Worm (Caenorhabditis elegans): ENCODE measurements around the gene C35B8.3.

DNA sequence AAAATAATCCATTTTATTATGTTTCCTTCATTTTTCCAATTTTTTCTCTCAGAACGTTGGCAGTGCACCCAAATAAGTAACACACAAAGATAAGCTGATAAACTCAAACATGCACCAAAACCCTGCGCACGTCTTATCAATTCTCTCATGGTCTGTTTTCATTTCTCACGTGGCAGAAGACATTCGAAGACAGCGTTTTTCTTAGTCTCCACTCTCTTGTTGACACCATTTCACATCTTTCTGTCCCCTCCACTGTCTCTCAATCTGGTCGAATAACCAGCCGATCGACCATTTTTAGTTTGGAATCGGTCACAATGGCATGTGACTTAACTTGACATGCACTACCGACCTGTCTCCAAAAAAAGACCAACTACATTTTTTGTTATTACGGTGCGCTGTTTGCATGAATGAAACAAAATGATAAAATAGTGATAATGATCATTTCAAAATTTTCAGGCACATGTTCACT, at the start of gene C35B8.3:
- TF ChIP-seq him-1 (tag; optimal IDR thresholded peaks at IDR 0.05) (no peak), dao-5 (tag; optimal IDR thresholded peaks at IDR 0.05) (no peak)

Measured in whole organism, L4/young adult.